Fruit fly (Drosophila melanogaster) whole organism, prepupa: ENCODE data around the gene CG10340.

Source experiments
- Blimp-1 ChIP-seq: fragments of 200-800 bp; sonication (Bioruptor generic); optimal IDR thresholded peaks from 3 replicates; lab custom pipeline; 2017; ENCODE audit warnings: missing biosample characterization, missing genetic modification characterization, mild to moderate bottlenecking, moderate library complexity, missing genetic modification reagents
- CG10631 ChIP-seq: fragments of 200-800 bp; sonication (Bioruptor generic); optimal IDR thresholded peaks from 2 replicates; lab custom pipeline; 2016; ENCODE audit warnings: missing biosample characterization, missing genetic modification characterization
- CG10669 ChIP-seq: fragments of 200-800 bp; sonication (Bioruptor generic); optimal IDR thresholded peaks from 3 replicates; lab custom pipeline; 2018; ENCODE audit warnings: missing biosample characterization, mild to moderate bottlenecking, missing genetic modification characterization, moderate library complexity
- CG11294 ChIP-seq: fragments of 200-800 bp; sonication (Bioruptor generic); IDR thresholded peaks from 2 replicates; pipeline ENCODE4 v1.3.6; 2022; ENCODE audit warnings: missing biosample characterization, missing genetic modification characterization
- CG11762 ChIP-seq: fragments of 200-800 bp; sonication (Bioruptor generic); optimal IDR thresholded peaks from 3 replicates; lab custom pipeline; 2016; ENCODE audit warnings: missing biosample characterization, missing genetic modification characterization; ENCODE audit not compliant: insufficient read depth
- CG11902 ChIP-seq: fragments of 200-800 bp; sonication (Bioruptor generic); optimal IDR thresholded peaks from 3 replicates; lab custom pipeline; 2016; ENCODE audit warnings: missing biosample characterization, missing genetic modification characterization
- CG15336 ChIP-seq: fragments of 200-800 bp; sonication (Bioruptor generic); IDR thresholded peaks from 2 replicates; pipeline ENCODE4 v1.3.6; 2022; ENCODE audit warnings: missing biosample characterization, missing genetic modification characterization
- CG1621 ChIP-seq: fragments of 200-800 bp; sonication (Bioruptor generic); optimal IDR thresholded peaks from 3 replicates; lab custom pipeline; 2018; ENCODE audit warnings: missing biosample characterization, mild to moderate bottlenecking, missing genetic modification characterization
- CG16779 ChIP-seq: fragments of 200-800 bp; sonication (Bioruptor generic); optimal IDR thresholded peaks from 3 replicates; lab custom pipeline; 2017; ENCODE audit warnings: missing biosample characterization, mild to moderate bottlenecking, missing genetic modification characterization
- CG3032 ChIP-seq: fragments of 200-800 bp; optimal IDR thresholded peaks from 2 replicates; lab custom pipeline; 2019; ENCODE audit warnings: missing biosample characterization, mild to moderate bottlenecking, missing genetic modification characterization, moderate library complexity
- CG31627 ChIP-seq: fragments of 200-800 bp; sonication (Bioruptor generic); optimal IDR thresholded peaks from 3 replicates; lab custom pipeline; 2016; ENCODE audit warnings: missing biosample characterization, missing genetic modification characterization
- CG32006 ChIP-seq: fragments of 200-800 bp; sonication (Bioruptor generic); optimal IDR thresholded peaks from 3 replicates; lab custom pipeline; 2017; ENCODE audit warnings: missing biosample characterization, mild to moderate bottlenecking, missing genetic modification characterization
- CG34406 ChIP-seq: fragments of 200-800 bp; sonication (Bioruptor generic); optimal IDR thresholded peaks from 3 replicates; lab custom pipeline; 2016; ENCODE audit warnings: missing biosample characterization, missing genetic modification characterization
- CG3919 ChIP-seq: fragments of 200-800 bp; sonication (Bioruptor generic); optimal IDR thresholded peaks from 3 replicates; lab custom pipeline; 2016; ENCODE audit warnings: missing biosample characterization, missing genetic modification characterization
- CG4318 ChIP-seq: fragments of 200-800 bp; sonication (Bioruptor generic); optimal IDR thresholded peaks from 3 replicates; lab custom pipeline; 2017; ENCODE audit warnings: missing biosample characterization, mild to moderate bottlenecking, missing genetic modification characterization
- CG6163 ChIP-seq: fragments of 200-800 bp; sonication (Bioruptor generic); IDR thresholded peaks from 3 replicates; pipeline ENCODE4 v1.3.6; 2022; ENCODE audit warnings: missing biosample characterization, missing genetic modification characterization
- CG6276 ChIP-seq: fragments of 200-800 bp; sonication (Bioruptor generic); optimal IDR thresholded peaks from 2 replicates; lab custom pipeline; 2017; ENCODE audit warnings: missing biosample characterization, mild to moderate bottlenecking, missing genetic modification characterization
- CG6808 ChIP-seq: fragments of 200-800 bp; sonication (Bioruptor generic); optimal IDR thresholded peaks from 3 replicates; lab custom pipeline; 2017; ENCODE audit warnings: missing biosample characterization, missing genetic modification characterization, mild to moderate bottlenecking, moderate library complexity, missing genetic modification reagents
- CG6854 ChIP-seq: fragments of 200-800 bp; sonication (Bioruptor generic); optimal IDR thresholded peaks from 2 replicates; lab custom pipeline; 2017; ENCODE audit warnings: missing biosample characterization, mild to moderate bottlenecking, missing genetic modification characterization
- CG7368 ChIP-seq: fragments of 200-800 bp; sonication (Bioruptor generic); optimal IDR thresholded peaks from 3 replicates; lab custom pipeline; 2016; ENCODE audit warnings: missing biosample characterization, missing genetic modification characterization
- CG8119 ChIP-seq: fragments of 200-800 bp; sonication (Bioruptor generic); IDR thresholded peaks from 3 replicates; pipeline ENCODE4 v1.3.6; 2022; ENCODE audit warnings: missing biosample characterization, missing genetic modification characterization
- CG8319 ChIP-seq: fragments of 200-800 bp; sonication (Bioruptor generic); optimal IDR thresholded peaks from 3 replicates; lab custom pipeline; 2016; ENCODE audit warnings: missing biosample characterization, missing genetic modification characterization
- CG8632 ChIP-seq: fragments of 200-800 bp; sonication (Bioruptor generic); optimal IDR thresholded peaks from 3 replicates; lab custom pipeline; 2016; ENCODE audit warnings: missing biosample characterization, missing genetic modification characterization
- CG9139 ChIP-seq: fragments of 200-800 bp; sonication (Bioruptor generic); optimal IDR thresholded peaks from 3 replicates; lab custom pipeline; 2017; ENCODE audit warnings: missing biosample characterization, mild to moderate bottlenecking, missing genetic modification characterization
- Eip75B ChIP-seq: fragments of 200-800 bp; sonication (Bioruptor generic); optimal IDR thresholded peaks from 3 replicates; lab custom pipeline; 2016; ENCODE audit warnings: missing biosample characterization, missing genetic modification characterization
- Eip93F ChIP-seq: fragments of 200-800 bp; sonication (Bioruptor generic); optimal IDR thresholded peaks from 2 replicates; lab custom pipeline; 2016; ENCODE audit warnings: missing biosample characterization, mild to moderate bottlenecking, missing genetic modification characterization
- Ets21C ChIP-seq: fragments of 200-800 bp; sonication (Bioruptor generic); optimal IDR thresholded peaks from 3 replicates; lab custom pipeline; 2016; ENCODE audit warnings: missing biosample characterization, missing genetic modification characterization
- Ets96B ChIP-seq: fragments of 200-800 bp; optimal IDR thresholded peaks from 2 replicates; lab custom pipeline; 2019; ENCODE audit warnings: missing biosample characterization, mild to moderate bottlenecking, missing genetic modification characterization, moderate library complexity
- Gug ChIP-seq: fragments of 200-800 bp; sonication (Bioruptor generic); IDR thresholded peaks from 2 replicates; pipeline ENCODE4 v1.3.6; 2022; ENCODE audit warnings: missing biosample characterization, missing genetic modification characterization
- Hr38 ChIP-seq: sonication (Bioruptor generic); optimal IDR thresholded peaks from 2 replicates; lab custom pipeline; 2016; ENCODE audit warnings: missing biosample characterization, missing genetic modification characterization
- Hr39 ChIP-seq: fragments of 200-800 bp; sonication (Bioruptor generic); optimal IDR thresholded peaks from 2 replicates; lab custom pipeline; 2016; ENCODE audit warnings: missing biosample characterization, missing genetic modification characterization
- Met ChIP-seq: fragments of 200-800 bp; sonication (Bioruptor generic); optimal IDR thresholded peaks from 3 replicates; lab custom pipeline; 2016; ENCODE audit warnings: missing biosample characterization, missing genetic modification characterization
- OdsH ChIP-seq: fragments of 200-800 bp; sonication (Bioruptor generic); optimal IDR thresholded peaks from 3 replicates; lab custom pipeline; 2016; ENCODE audit warnings: missing biosample characterization, missing genetic modification characterization
- Sox102F ChIP-seq: fragments of 200-800 bp; sonication (Bioruptor generic); optimal IDR thresholded peaks from 2 replicates; lab custom pipeline; 2016; ENCODE audit warnings: missing biosample characterization, mild to moderate bottlenecking, missing genetic modification characterization
- Sox14 ChIP-seq: fragments of 200-800 bp; sonication (Bioruptor generic); optimal IDR thresholded peaks from 3 replicates; lab custom pipeline; 2016; ENCODE audit warnings: missing biosample characterization, missing genetic modification characterization
- Sox15 ChIP-seq: fragments of 200-800 bp; sonication (Bioruptor generic); optimal IDR thresholded peaks from 3 replicates; lab custom pipeline; 2016; ENCODE audit warnings: missing biosample characterization, missing genetic modification characterization
- achi ChIP-seq: fragments of 200-800 bp; sonication (Bioruptor generic); optimal IDR thresholded peaks from 3 replicates; lab custom pipeline; 2016; ENCODE audit warnings: missing biosample characterization, missing genetic modification characterization
- acj6 ChIP-seq: fragments of 200-800 bp; sonication (Bioruptor generic); optimal IDR thresholded peaks from 3 replicates; lab custom pipeline; 2016; ENCODE audit warnings: missing biosample characterization, missing genetic modification characterization
- cyc ChIP-seq: fragments of 200-800 bp; sonication (Bioruptor generic); optimal IDR thresholded peaks from 3 replicates; lab custom pipeline; 2016; ENCODE audit warnings: missing biosample characterization, missing genetic modification characterization
- dac ChIP-seq: fragments of 200-800 bp; sonication (Bioruptor generic); optimal IDR thresholded peaks from 2 replicates; lab custom pipeline; 2017; ENCODE audit warnings: missing biosample characterization, mild to moderate bottlenecking, missing genetic modification characterization
- dsx ChIP-seq: fragments of 200-800 bp; optimal IDR thresholded peaks from 3 replicates; lab custom pipeline; 2019; ENCODE audit warnings: missing biosample characterization, mild to moderate bottlenecking, missing genetic modification characterization, moderate library complexity; ENCODE audit not compliant: poor library complexity, severe bottlenecking
- eg ChIP-seq: fragments of 200-800 bp; sonication (Bioruptor generic); IDR thresholded peaks from 3 replicates; pipeline ENCODE4 v1.3.6; 2022; ENCODE audit warnings: missing biosample characterization, missing genetic modification characterization
- fd85E ChIP-seq: fragments of 200-800 bp; sonication (Bioruptor generic); optimal IDR thresholded peaks from 3 replicates; lab custom pipeline; 2016; ENCODE audit warnings: missing biosample characterization, missing genetic modification characterization
- fkh ChIP-seq: fragments of 200-800 bp; sonication (Bioruptor generic); optimal IDR thresholded peaks from 3 replicates; lab custom pipeline; 2017; ENCODE audit warnings: missing biosample characterization, mild to moderate bottlenecking, missing genetic modification characterization, moderate library complexity
- lz ChIP-seq: fragments of 200-800 bp; sonication (Bioruptor generic); optimal IDR thresholded peaks from 3 replicates; lab custom pipeline; 2016; ENCODE audit warnings: missing biosample characterization, missing genetic modification characterization
- salr ChIP-seq, 2 experiments: fragments of 200-800 bp; sonication (Bioruptor generic); optimal IDR thresholded peaks; 3 replicates each; lab custom pipeline; 2016 to 2018; ENCODE audit warnings: missing biosample characterization in 2 of 2, missing genetic modification characterization in 2 of 2, mild to moderate bottlenecking in 1 of 2
- spab ChIP-seq: fragments of 200-800 bp; sonication (Bioruptor generic); optimal IDR thresholded peaks from 2 replicates; lab custom pipeline; 2017; ENCODE audit warnings: missing biosample characterization, mild to moderate bottlenecking, missing genetic modification characterization, missing genetic modification reagents
- ss ChIP-seq, 2 experiments: fragments of 200-800 bp; sonication (Bioruptor generic); optimal IDR thresholded peaks; 2 replicates in 1 of 2; 3 replicates in 1 of 2; lab custom pipeline; 2017 to 2018; ENCODE audit warnings: mild to moderate bottlenecking in 2 of 2, missing biosample characterization in 2 of 2, missing genetic modification characterization in 2 of 2, moderate library complexity in 1 of 2
- topi ChIP-seq: fragments of 200-800 bp; sonication (Bioruptor generic); optimal IDR thresholded peaks from 3 replicates; lab custom pipeline; 2016; ENCODE audit warnings: missing biosample characterization, missing genetic modification characterization

Gene CG10340

DNA sequence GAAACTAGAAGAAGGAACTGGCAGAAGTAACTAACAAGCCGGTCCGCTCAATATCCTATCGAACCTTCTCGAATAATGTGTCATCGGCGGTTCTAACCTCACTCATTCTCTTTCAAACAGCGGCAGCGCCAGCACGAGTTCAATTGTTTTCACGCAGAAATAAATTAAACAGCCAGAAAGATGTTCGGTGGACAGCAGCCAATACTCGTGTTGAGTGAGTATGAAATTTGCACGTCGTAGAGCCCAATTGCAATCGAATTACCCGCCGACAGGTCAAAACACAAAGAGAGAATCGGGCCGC is 33.5 kb upstream of the CG10340 start:
- peak; percentile 53 for TF ChIP-seq CG6854 (GFP tag; lab: Kevin White, UChicago)
- no peak for TF ChIP-seq CG6163

DNA sequence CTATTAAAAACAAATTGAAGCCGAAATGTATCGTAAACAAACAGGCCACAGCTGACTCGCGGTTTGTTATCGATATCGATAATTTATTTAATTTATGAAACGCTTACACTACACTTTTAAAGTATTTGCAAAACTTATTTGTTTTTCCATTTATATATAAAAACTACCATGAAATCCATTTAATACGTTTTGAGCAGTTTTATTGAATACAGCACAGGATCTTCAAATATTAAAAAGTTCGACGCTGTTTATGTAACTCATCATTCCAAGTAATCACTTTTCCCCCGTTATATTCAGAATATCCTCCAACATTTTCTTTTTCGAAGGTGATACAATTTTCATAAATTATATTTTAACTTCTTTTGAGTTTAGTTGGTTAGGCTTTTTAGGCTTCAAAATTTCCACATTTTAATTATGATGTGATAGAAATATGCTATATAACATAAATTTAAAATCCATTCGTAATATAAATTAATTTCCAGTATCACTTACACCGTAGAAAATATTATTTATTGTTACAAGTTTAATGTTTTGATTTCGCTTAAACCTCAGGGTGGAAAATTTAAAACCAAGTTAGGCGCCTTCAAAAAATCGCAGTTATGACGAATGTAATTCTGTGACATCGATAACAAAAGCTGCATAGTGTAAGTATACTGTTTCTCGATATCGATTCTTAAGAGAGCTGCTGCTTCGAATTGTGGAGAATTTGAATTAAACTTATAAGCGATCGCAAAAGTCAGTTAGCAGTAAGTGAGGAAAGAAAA is 32.9 kb upstream of the CG10340 start, which contains the start of the genes CG10324 and CCT3:
TSS of gene CG10324 (minus strand) at position 53 of the 764 bp plus-strand sequence.
TSS of gene CCT3 (plus strand) at position 654 of the 764 bp plus-strand sequence.
- TF ChIP-seq CG8319: no peak
- peak; percentile 53 for TF ChIP-seq CG11762 (GFP tag; lab: Kevin White, UChicago)
- no peak for TF ChIP-seq CG8632 (GFP tag; lab: Kevin White, UChicago)
- no peak for TF ChIP-seq CG6808
- TF ChIP-seq OdsH: no peak
- no peak for TF ChIP-seq CG10669 (GFP tag; lab: Kevin White, UChicago)
- TF ChIP-seq cyc (GFP tag; lab: Kevin White, UChicago): peak; percentile 62
- TF ChIP-seq CG7368 (GFP tag; lab: Kevin White, UChicago): no peak
- TF ChIP-seq CG6163: no peak; the same call in 1 of the 3 replicates
- peak; percentile 45 for TF ChIP-seq CG15336 (GFP tag; lab: Robert Waterston, UW)
- peak; percentile 59 for TF ChIP-seq Sox15 (GFP tag; lab: Kevin White, UChicago)
- TF ChIP-seq lz (GFP tag; lab: Kevin White, UChicago): peak; percentile 69
- TF ChIP-seq Ets96B (tag; lab: Kevin White, UChicago): peak; percentile 50
- TF ChIP-seq CG31627 (GFP tag; lab: Kevin White, UChicago): peak; percentile 66
- no peak for TF ChIP-seq CG32006 (GFP tag; lab: Kevin White, UChicago)
- peak; percentile 52 for TF ChIP-seq fkh
- TF ChIP-seq Sox14 (GFP tag; lab: Kevin White, UChicago): peak; percentile 60
- no peak for TF ChIP-seq CG3919
- no peak for TF ChIP-seq achi (GFP tag; lab: Kevin White, UChicago)
- TF ChIP-seq CG11294 (GFP tag; lab: Robert Waterston, UW): peak; percentile 49; the same call in 1 of the 2 replicates
- TF ChIP-seq ss (GFP tag; optimal IDR thresholded peaks at IDR 0.05; lab: Kevin White, UChicago): peak in 1 of 2 experiments; percentile 0
- no peak for TF ChIP-seq CG6854 (GFP tag; lab: Kevin White, UChicago)
- no peak for TF ChIP-seq CG9139 (GFP tag; lab: Kevin White, UChicago)
- TF ChIP-seq Eip75B (GFP tag; lab: Kevin White, UChicago): no peak
- no peak for TF ChIP-seq spab (GFP tag; lab: Kevin White, UChicago)
- peak; percentile 56 for TF ChIP-seq Gug (GFP tag; lab: Robert Waterston, UW)
- no peak for TF ChIP-seq CG10631 (GFP tag; lab: Kevin White, UChicago)
- no peak for TF ChIP-seq fd85E
- no peak for TF ChIP-seq CG4318 (GFP tag; lab: Kevin White, UChicago)
- TF ChIP-seq CG16779 (tag; lab: Kevin White, UChicago): no peak
- no peak for TF ChIP-seq Sox102F (GFP tag; lab: Kevin White, UChicago)
- TF ChIP-seq dsx (GFP tag; lab: Kevin White, UChicago): no peak
- TF ChIP-seq Hr38 (GFP tag; lab: Kevin White, UChicago): no peak
- no peak for TF ChIP-seq dac (GFP tag; lab: Kevin White, UChicago)
- no peak for TF ChIP-seq acj6 (GFP tag; lab: Kevin White, UChicago)
- no peak for TF ChIP-seq Ets21C
- no peak for TF ChIP-seq Blimp-1 (GFP tag; lab: Kevin White, UChicago)
- no peak; the same call in 2 of the 3 replicates for TF ChIP-seq eg
- TF ChIP-seq CG11902 (GFP tag; lab: Kevin White, UChicago): peak; percentile 39
- peak; percentile 77 for TF ChIP-seq CG3032 (tag; lab: Kevin White, UChicago)
- TF ChIP-seq CG1621 (tag; lab: Kevin White, UChicago): no peak
- TF ChIP-seq CG34406: no peak
- peak; percentile 68 for TF ChIP-seq topi (GFP tag; lab: Kevin White, UChicago)
- TF ChIP-seq Hr39 (GFP tag; lab: Kevin White, UChicago): no peak
- no peak for TF ChIP-seq CG6276
- no peak for TF ChIP-seq Met
- TF ChIP-seq CG8119 (GFP tag; lab: Robert Waterston, UW): peak; percentile 65; the same call in 2 of the 3 replicates
- TF ChIP-seq Eip93F: no peak
- TF ChIP-seq salr (GFP tag; optimal IDR thresholded peaks at IDR 0.05; lab: Kevin White, UChicago): no peak
